Fruit fly (Drosophila melanogaster) whole organism, embryonic: ENCODE results near the gene CCAP-R.

Experiments used
- Bgb ChIP-seq: fragments of 200-800 bp; sonication (Bioruptor generic); IDR thresholded peaks from 2 replicates; pipeline ENCODE4 v1.3.6; 2022; ENCODE audit warnings: missing biosample characterization, missing genetic modification characterization; ENCODE audit not compliant: partially characterized antibody
- CG15601 ChIP-seq: fragments of 200-800 bp; sonication (Bioruptor generic); optimal IDR thresholded peaks from 3 replicates; lab custom pipeline; 2019; ENCODE audit warnings: missing biosample characterization, mild to moderate bottlenecking, missing genetic modification characterization, moderate library complexity
- CG17328 ChIP-seq: fragments of 200-800 bp; sonication (Bioruptor generic); IDR thresholded peaks from 2 replicates; pipeline ENCODE4 v1.3.6; 2022; ENCODE audit warnings: missing biosample characterization, missing genetic modification characterization
- CG1792 ChIP-seq: fragments of 200-800 bp; sonication (Bioruptor generic); optimal IDR thresholded peaks from 2 replicates; lab custom pipeline; 2016; ENCODE audit warnings: missing biosample characterization, missing genetic modification characterization
- CG18476 ChIP-seq: fragments of 200-800 bp; sonication (Bioruptor generic); optimal IDR thresholded peaks from 2 replicates; lab custom pipeline; 2016; ENCODE audit warnings: missing biosample characterization, mild to moderate bottlenecking, missing genetic modification characterization
- CG2875 ChIP-seq: fragments of 200-800 bp; sonication (Bioruptor generic); optimal IDR thresholded peaks from 2 replicates; lab custom pipeline; 2017; ENCODE audit warnings: missing biosample characterization, mild to moderate bottlenecking, missing genetic modification characterization, missing genetic modification reagents
- CG3065 ChIP-seq: fragments of 200-800 bp; sonication (Bioruptor generic); optimal IDR thresholded peaks from 2 replicates; lab custom pipeline; 2016; ENCODE audit warnings: missing biosample characterization, missing genetic modification characterization
- CG4707 ChIP-seq: fragments of 200-800 bp; sonication (Bioruptor generic); optimal IDR thresholded peaks from 2 replicates; lab custom pipeline; 2018; ENCODE audit warnings: missing biosample characterization, mild to moderate bottlenecking, missing genetic modification characterization, moderate library complexity
- CG5953 ChIP-seq: fragments of 200-800 bp; sonication (Bioruptor generic); IDR thresholded peaks from 2 replicates; pipeline ENCODE4 v1.3.6; 2022; ENCODE audit warnings: missing biosample characterization, missing genetic modification characterization
- CG7357 ChIP-seq: fragments of 200-800 bp; sonication (Bioruptor generic); IDR thresholded peaks from 3 replicates; pipeline ENCODE4 v1.3.6; 2022; ENCODE audit warnings: missing biosample characterization, missing genetic modification characterization
- CG8765 ChIP-seq: fragments of 200-800 bp; sonication (Bioruptor generic); IDR thresholded peaks from 2 replicates; pipeline ENCODE4 v1.3.6; 2022; ENCODE audit warnings: missing biosample characterization, missing genetic modification characterization
- CG8944 ChIP-seq: fragments of 200-800 bp; sonication (Bioruptor generic); optimal IDR thresholded peaks from 3 replicates; lab custom pipeline; 2016; ENCODE audit warnings: missing biosample characterization, missing genetic modification characterization
- Camta ChIP-seq: fragments of 200-800 bp; sonication (Bioruptor generic); optimal IDR thresholded peaks from 2 replicates; lab custom pipeline; 2016; ENCODE audit warnings: missing biosample characterization, missing genetic modification characterization
- Dp ChIP-seq: fragments of 200-800 bp; sonication (Bioruptor generic); optimal IDR thresholded peaks from 2 replicates; lab custom pipeline; 2018; ENCODE audit warnings: missing biosample characterization, mild to moderate bottlenecking, missing genetic modification characterization, moderate library complexity
- Jarid2 ChIP-seq: fragments of 200-800 bp; sonication (Bioruptor generic); optimal IDR thresholded peaks from 3 replicates; lab custom pipeline; 2017; ENCODE audit warnings: mild to moderate bottlenecking, missing biosample characterization, missing genetic modification reagents, missing genetic modification characterization
- Meics ChIP-seq: fragments of 200-800 bp; sonication (Bioruptor generic); optimal IDR thresholded peaks from 2 replicates; lab custom pipeline; 2017; ENCODE audit warnings: missing biosample characterization, mild to moderate bottlenecking, missing genetic modification characterization
- Myb ChIP-seq: fragments of 200-800 bp; sonication (Bioruptor generic); optimal IDR thresholded peaks from 2 replicates; lab custom pipeline; 2016; ENCODE audit warnings: missing biosample characterization, missing genetic modification characterization
- Sin3A ChIP-seq: fragments of >200 bp; optimal IDR thresholded peaks from 2 replicates; lab custom pipeline; 2018
- bsh ChIP-seq, 2 experiments: fragments of 200-800 bp; sonication (Bioruptor generic); optimal IDR thresholded peaks; 2 replicates each; lab custom pipeline; 2017 to 2018; ENCODE audit warnings: mild to moderate bottlenecking in 2 of 2, missing biosample characterization in 2 of 2, missing genetic modification characterization in 2 of 2, moderate library complexity in 1 of 2
- cato ChIP-seq: fragments of 200-800 bp; sonication (Bioruptor generic); optimal IDR thresholded peaks from 2 replicates; lab custom pipeline; 2016; ENCODE audit warnings: missing biosample characterization, missing genetic modification characterization, borderline replicate concordance
- chif ChIP-seq, 2 experiments: fragments of 200-800 bp; sonication (Bioruptor generic); optimal IDR thresholded peaks; 3 replicates each; lab custom pipeline; 2016; ENCODE audit warnings: missing biosample characterization in 2 of 2, missing genetic modification characterization in 2 of 2
- crp ChIP-seq, 2 experiments: fragments of 200-800 bp; sonication (Bioruptor generic); optimal IDR thresholded peaks; 2 replicates in 1 of 2; 3 replicates in 1 of 2; lab custom pipeline; 2017; ENCODE audit warnings: missing biosample characterization in 2 of 2, missing genetic modification characterization in 2 of 2, mild to moderate bottlenecking in 1 of 2, moderate library complexity in 1 of 2
- dmrt99B ChIP-seq: fragments of 200-800 bp; sonication (Bioruptor generic); optimal IDR thresholded peaks from 2 replicates; lab custom pipeline; 2018; ENCODE audit warnings: missing biosample characterization, mild to moderate bottlenecking, missing genetic modification characterization, moderate library complexity
- exex ChIP-seq: fragments of 200-800 bp; sonication (Bioruptor generic); optimal IDR thresholded peaks from 4 replicates; lab custom pipeline; 2018; ENCODE audit warnings: missing biosample characterization, mild to moderate bottlenecking, missing genetic modification characterization, moderate library complexity
- fd64A ChIP-seq: fragments of 200-800 bp; sonication (Bioruptor generic); optimal IDR thresholded peaks from 3 replicates; lab custom pipeline; 2018; ENCODE audit warnings: missing biosample characterization, mild to moderate bottlenecking, missing genetic modification characterization
- gfzf ChIP-seq: fragments of 200-800 bp; sonication (Bioruptor generic); optimal IDR thresholded peaks from 2 replicates; lab custom pipeline; 2016; ENCODE audit warnings: missing biosample characterization, mild to moderate bottlenecking, missing genetic modification characterization, moderate library complexity
- grau ChIP-seq: fragments of 200-800 bp; optimal IDR thresholded peaks from 3 replicates; lab custom pipeline; 2019; ENCODE audit warnings: missing biosample characterization, mild to moderate bottlenecking, missing genetic modification characterization, moderate library complexity
- grn ChIP-seq: fragments of 200-800 bp; sonication (Bioruptor generic); optimal IDR thresholded peaks from 3 replicates; lab custom pipeline; 2017; ENCODE audit warnings: missing biosample characterization, missing genetic modification characterization
- gro ChIP-seq: fragments of 200-800 bp; sonication (Bioruptor generic); optimal IDR thresholded peaks from 2 replicates; lab custom pipeline; 2016; ENCODE audit warnings: missing biosample characterization, missing genetic modification characterization
- jumu ChIP-seq: fragments of 200-800 bp; sonication (Bioruptor generic); optimal IDR thresholded peaks from 3 replicates; lab custom pipeline; 2016; ENCODE audit warnings: missing biosample characterization, missing genetic modification characterization
- lola ChIP-seq, 3 experiments: fragments of >200 bp in 2 of 3; fragments of 200-800 bp in 1 of 3; sonication (Bioruptor generic) in 1 of 3; optimal IDR thresholded peaks; 2 replicates each; lab custom pipeline; 2017 to 2019; ENCODE audit warnings: missing biosample characterization in 3 of 3, missing genetic modification characterization in 3 of 3, mild to moderate bottlenecking in 1 of 3, moderate library complexity in 1 of 3
- pros ChIP-seq: fragments of 200-800 bp; sonication (Bioruptor generic); optimal IDR thresholded peaks from 3 replicates; lab custom pipeline; 2019; ENCODE audit warnings: missing biosample characterization, mild to moderate bottlenecking, missing genetic modification characterization, moderate library complexity
- sim ChIP-seq: fragments of 200-800 bp; sonication (Bioruptor generic); IDR thresholded peaks from 2 replicates; pipeline ENCODE4 v1.3.6; 2022; ENCODE audit warnings: missing biosample characterization, missing genetic modification characterization
- sima ChIP-seq: fragments of 200-800 bp; sonication (Bioruptor generic); optimal IDR thresholded peaks from 2 replicates; lab custom pipeline; 2016; ENCODE audit warnings: missing biosample characterization, missing genetic modification characterization
- sug ChIP-seq: fragments of 200-800 bp; optimal IDR thresholded peaks from 2 replicates; lab custom pipeline; 2019; ENCODE audit warnings: missing biosample characterization, mild to moderate bottlenecking, missing genetic modification characterization, moderate library complexity
- vnd ChIP-seq: fragments of 200-800 bp; sonication (Bioruptor generic); IDR thresholded peaks from 3 replicates; pipeline ENCODE4 v1.3.6; 2022; ENCODE audit warnings: missing biosample characterization, missing genetic modification characterization; ENCODE audit not compliant: partially characterized antibody
- vvl ChIP-seq: fragments of 200-800 bp; sonication (Bioruptor generic); IDR thresholded peaks from 2 replicates; pipeline ENCODE4 v1.3.6; 2022; ENCODE audit warnings: missing biosample characterization, missing genetic modification characterization
- yki ChIP-seq: fragments of >200 bp; optimal IDR thresholded peaks from 3 replicates; lab custom pipeline; 2018

CCAP-R gene

DNA sequence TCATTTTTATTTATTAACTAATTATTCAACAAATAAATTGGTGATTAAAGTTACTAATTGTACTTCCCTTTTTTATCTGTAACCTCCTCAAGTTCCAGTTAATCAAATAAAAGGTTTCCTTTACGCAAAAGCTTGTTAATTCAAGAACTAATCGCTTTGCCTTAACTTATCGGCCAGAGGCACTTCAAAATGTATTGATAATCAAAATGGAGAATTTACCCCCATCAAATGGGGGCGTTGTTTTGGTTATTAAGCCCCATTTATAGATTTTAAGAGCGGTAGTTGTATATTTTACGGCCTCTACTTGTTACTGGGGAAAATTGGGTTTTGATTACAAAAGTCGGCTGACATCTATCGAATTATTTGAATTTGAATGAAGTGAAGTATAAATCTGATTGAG lies 56.4 kb downstream of the CCAP-R start, which contains the start of gene CG31091:
Gene CG31091 (plus strand): TSS at position 214 of the 400 bp plus-strand sequence.
- TF ChIP-seq cato (GFP tag; lab: Kevin White, UChicago) (no peak), CG8765 (GFP tag; lab: Robert Waterston, UW) (no peak), crp (GFP tag; optimal IDR thresholded peaks at IDR 0.05; lab: Kevin White, UChicago) (no peak), CG18476 (GFP tag; lab: Kevin White, UChicago) (no peak), grn (GFP tag; lab: Kevin White, UChicago) (no peak), fd64A (no peak), sim (no peak), sug (tag; lab: Kevin White, UChicago) (peak; percentile 85), bsh (GFP tag; optimal IDR thresholded peaks at IDR 0.05; lab: Kevin White, UChicago) (no peak), exex (tag; lab: Kevin White, UChicago) (peak; percentile 96), gro (GFP tag; lab: Kevin White, UChicago) (peak; percentile 2), CG15601 (tag; lab: Kevin White, UChicago) (no peak), Camta (no peak), Bgb (GFP tag; lab: Robert Waterston, UW) (no peak), pros (GFP tag; lab: Kevin White, UChicago) (no peak), vnd (peak; percentile 42; the same call in 1 of the 3 replicates), lola (GFP tag; optimal IDR thresholded peaks at IDR 0.05; lab: Kevin White, UChicago) (no peak)

DNA sequence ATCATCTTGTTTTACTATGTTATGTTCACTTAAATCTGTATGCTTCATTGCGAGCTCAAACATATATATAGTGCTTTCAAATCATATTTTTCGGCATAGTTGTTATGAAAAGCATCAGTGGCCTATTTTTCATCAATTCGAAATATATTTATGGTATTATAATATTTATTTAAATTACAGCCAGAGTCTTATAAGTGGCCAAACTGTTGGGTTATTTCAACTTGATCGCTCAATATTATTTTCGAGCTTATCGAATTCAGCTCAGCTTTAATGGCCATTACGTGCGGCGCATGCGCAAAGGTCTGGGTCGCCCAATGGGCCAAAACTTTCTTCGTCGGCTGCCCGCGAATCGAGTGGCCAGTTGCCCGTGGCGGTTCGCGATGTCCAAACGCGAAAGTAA lies 58.9 kb downstream of the CCAP-R start, which contains the start of gene Mco3:
Gene Mco3 (plus strand): TSS at position 301 of the 400 bp plus-strand sequence.
- TF ChIP-seq chif (GFP tag; optimal IDR thresholded peaks at IDR 0.05; lab: Kevin White, UChicago): no peak
- TF ChIP-seq gfzf: no peak
- no peak for TF ChIP-seq Sin3A (lab: Kevin White, UChicago)
- no peak for TF ChIP-seq vvl (GFP tag; lab: Robert Waterston, UW)
- TF ChIP-seq Meics: no peak
- TF ChIP-seq sima (GFP tag; lab: Kevin White, UChicago): no peak
- TF ChIP-seq CG4707: no peak
- TF ChIP-seq grau (tag; lab: Kevin White, UChicago): no peak
- no peak for TF ChIP-seq CG7357 (GFP tag; lab: Robert Waterston, UW)
- no peak for TF ChIP-seq Myb (GFP tag; lab: Kevin White, UChicago)
- TF ChIP-seq jumu: no peak
- TF ChIP-seq CG17328 (GFP tag; lab: Robert Waterston, UW): no peak
- no peak for TF ChIP-seq CG8765 (GFP tag; lab: Robert Waterston, UW)
- TF ChIP-seq CG3065 (GFP tag; lab: Kevin White, UChicago): no peak
- no peak for TF ChIP-seq CG2875 (GFP tag; lab: Kevin White, UChicago)
- TF ChIP-seq, all 482 proteins: peak for 0

DNA sequence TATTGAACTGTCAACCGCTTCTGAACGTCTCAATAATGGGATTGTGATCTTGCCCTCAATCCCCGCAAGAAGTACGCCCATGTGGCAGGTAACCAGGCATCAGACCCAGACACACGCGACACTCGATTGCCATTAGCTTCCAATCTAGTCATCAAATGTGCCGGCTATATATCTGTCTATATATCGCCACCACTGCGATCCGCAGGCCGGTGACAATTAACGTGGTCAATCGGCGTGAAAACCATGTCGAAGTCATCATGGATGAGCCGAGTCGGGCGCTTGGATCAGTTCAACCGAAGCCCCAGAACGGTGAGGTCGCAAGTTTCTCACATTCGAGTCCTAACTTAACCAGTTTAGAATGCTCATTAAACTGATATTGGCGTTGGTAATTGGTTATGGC lies 60.5 kb downstream of the CCAP-R start, which contains the start of gene Sodq:
Gene Sodq (plus strand): TSS at position 301 of the 400 bp plus-strand sequence.
- TF ChIP-seq Jarid2 (no peak), yki (lab: Kevin White, UChicago) (no peak), Dp (GFP tag; lab: Kevin White, UChicago) (no peak), CG5953 (GFP tag; lab: Robert Waterston, UW) (no peak), dmrt99B (tag; lab: Kevin White, UChicago) (no peak), CG8944 (GFP tag; lab: Kevin White, UChicago) (no peak), CG1792 (GFP tag; lab: Kevin White, UChicago) (no peak)
